Fruit fly (Drosophila melanogaster) whole organism, adult: ENCODE results near the gene P5CDh2.

Experiments
- CG14711 ChIP-seq: fragments of 200-800 bp; sonication (Bioruptor generic); optimal IDR thresholded peaks from 2 replicates; lab custom pipeline; 2018; ENCODE audit warnings: missing biosample characterization, mild to moderate bottlenecking, missing genetic modification characterization, moderate library complexity
- CG1620 ChIP-seq: fragments of 200-800 bp; sonication (Bioruptor generic); optimal IDR thresholded peaks from 2 replicates; lab custom pipeline; 2016; ENCODE audit warnings: missing biosample characterization, missing genetic modification characterization
- CG33017 ChIP-seq: fragments of 200-800 bp; sonication (Bioruptor generic); optimal IDR thresholded peaks from 2 replicates; lab custom pipeline; 2018; ENCODE audit warnings: missing biosample characterization, mild to moderate bottlenecking, missing genetic modification characterization, moderate library complexity
- CG5204 ChIP-seq: fragments of 200-800 bp; sonication (Bioruptor generic); optimal IDR thresholded peaks from 2 replicates; lab custom pipeline; 2016; ENCODE audit warnings: missing biosample characterization, missing genetic modification characterization
- cic ChIP-seq: fragments of 200-800 bp; sonication (Bioruptor generic); optimal IDR thresholded peaks from 2 replicates; lab custom pipeline; 2017; ENCODE audit warnings: missing biosample characterization, mild to moderate bottlenecking, missing genetic modification characterization, moderate library complexity
- ovo ChIP-seq: fragments of 200-800 bp; sonication (Bioruptor generic); optimal IDR thresholded peaks from 2 replicates; lab custom pipeline; 2016; ENCODE audit warnings: missing biosample characterization, missing genetic modification characterization

- TF ChIP-seq CG14711 (tag; lab: Kevin White, UChicago) (no peak), CG33017 (no peak), CG5204 (GFP tag; lab: Kevin White, UChicago) (no peak), ovo (no peak), cic (GFP tag; lab: Kevin White, UChicago) (no peak), CG1620 (GFP tag; lab: Kevin White, UChicago) (no peak)
These were observed 41.6 kb upstream of the P5CDh2 start for dm6 chr3R:21836201-21836504.
